Worm (Caenorhabditis elegans) whole organism, L1 larva: ENCODE measurements around the gene cyp-13A5.
A peak's percentile ranks its signal among the peaks of the same experiment; 100 is the strongest.

Experiments used
- C16A3.4 ChIP-seq: fragments of 150-350 bp; optimal IDR thresholded peaks from 2 replicates; lab custom pipeline; 2014; ENCODE audit warnings: missing biosample characterization, missing genetic modification characterization
- F16B12.6 ChIP-seq: fragments of 150-350 bp; optimal IDR thresholded peaks from 2 replicates; lab custom pipeline; 2014; ENCODE audit warnings: missing biosample characterization, missing genetic modification characterization
- aha-1 ChIP-seq: fragments of 150-350 bp; optimal IDR thresholded peaks from 2 replicates; lab custom pipeline; 2014; ENCODE audit warnings: missing biosample characterization, missing genetic modification characterization
- blmp-1 ChIP-seq: fragments of 150-350 bp; optimal IDR thresholded peaks from 2 replicates; lab custom pipeline; 2014; ENCODE audit warnings: missing biosample characterization, missing genetic modification characterization
- ceh-63 ChIP-seq: fragments of 200-800 bp; sonication (Bioruptor generic); optimal IDR thresholded peaks from 2 replicates; lab custom pipeline; 2018; ENCODE audit warnings: mild to moderate bottlenecking, missing genetic modification characterization, missing compliant biosample characterization
- ceh-82 ChIP-seq, 3 experiments: fragments of 150-350 bp in 1 of 3; sonication (generic microtip) in 2 of 3; optimal IDR thresholded peaks; 2 replicates each; lab custom pipeline; 2014 to 2017; ENCODE audit warnings: missing biosample characterization in 3 of 3, missing genetic modification characterization in 3 of 3
- ceh-88 ChIP-seq: fragments of 200-800 bp; sonication (Bioruptor generic); IDR thresholded peaks from 2 replicates; pipeline ENCODE4 v1.3.6; 2022; ENCODE audit warnings: missing genetic modification characterization, missing compliant biosample characterization
- ceh-90 ChIP-seq: sonication (generic microtip); optimal IDR thresholded peaks from 2 replicates; lab custom pipeline; 2016; ENCODE audit warnings: missing genetic modification characterization, missing compliant biosample characterization
- dpl-1 ChIP-seq, 3 experiments: fragments of 150-350 bp in 2 of 3; sonication (generic microtip) in 1 of 3; optimal IDR thresholded peaks; 2 replicates each; lab custom pipeline; 2014 to 2017; ENCODE audit warnings: missing biosample characterization in 3 of 3, missing genetic modification characterization in 3 of 3, missing genetic modification reagents in 3 of 3
- dsc-1 ChIP-seq: sonication (generic microtip); optimal IDR thresholded peaks from 2 replicates; lab custom pipeline; 2016; ENCODE audit warnings: mild to moderate bottlenecking, missing genetic modification characterization, missing compliant biosample characterization
- efl-3 ChIP-seq: fragments of 200-800 bp; sonication (Bioruptor generic); optimal IDR thresholded peaks from 2 replicates; lab custom pipeline; 2018; ENCODE audit warnings: mild to moderate bottlenecking, missing genetic modification characterization, missing compliant biosample characterization
- elt-2 ChIP-seq: sonication (generic microtip); optimal IDR thresholded peaks from 2 replicates; lab custom pipeline; 2016; ENCODE audit warnings: missing genetic modification characterization, mild to moderate bottlenecking, inconsistent platforms, missing compliant biosample characterization, missing genetic modification reagents
- elt-3 ChIP-seq, 6 experiments: fragments of 150-350 bp in 1 of 6; sonication (generic microtip); optimal IDR thresholded peaks; 2 replicates each; lab custom pipeline; 2017 to 2018; ENCODE audit warnings: missing biosample characterization in 6 of 6, missing genetic modification characterization in 6 of 6, inconsistent platforms in 1 of 6
- fkh-10 ChIP-seq: sonication (generic microtip); optimal IDR thresholded peaks from 2 replicates; lab custom pipeline; 2017; ENCODE audit warnings: missing biosample characterization, missing genetic modification reagents, missing genetic modification characterization
- grh-1 ChIP-seq: fragments of 200-800 bp; sonication (Bioruptor generic); IDR thresholded peaks from 2 replicates; pipeline ENCODE4 v1.3.6; 2022; ENCODE audit warnings: missing genetic modification reagents, missing genetic modification characterization, missing compliant biosample characterization
- hlh-17 ChIP-seq: fragments of 200-800 bp; sonication (Bioruptor generic); optimal IDR thresholded peaks from 2 replicates; lab custom pipeline; 2018; ENCODE audit warnings: missing genetic modification characterization, mild to moderate bottlenecking, missing compliant biosample characterization, moderate library complexity, borderline replicate concordance
- hlh-4 ChIP-seq: sonication (generic microtip); optimal IDR thresholded peaks from 2 replicates; lab custom pipeline; 2016; ENCODE audit warnings: mild to moderate bottlenecking, missing genetic modification characterization, missing compliant biosample characterization
- hpl-2 ChIP-seq: fragments of 150-350 bp; optimal IDR thresholded peaks from 2 replicates; lab custom pipeline; 2014; ENCODE audit warnings: missing biosample characterization, missing genetic modification reagents, missing genetic modification characterization
- isw-1 ChIP-seq: fragments of 200-800 bp; sonication (Bioruptor generic); IDR thresholded peaks from 2 replicates; pipeline ENCODE4 v1.3.6; 2022; ENCODE audit warnings: missing genetic modification characterization, missing compliant biosample characterization
- jun-1 ChIP-seq: fragments of 150-350 bp; optimal IDR thresholded peaks from 2 replicates; lab custom pipeline; 2014; ENCODE audit warnings: missing biosample characterization, missing genetic modification reagents, missing genetic modification characterization
- lin-13 ChIP-seq: fragments of 150-350 bp; optimal IDR thresholded peaks from 2 replicates; lab custom pipeline; 2014; ENCODE audit warnings: missing biosample characterization, missing genetic modification reagents, missing genetic modification characterization
- lin-14 ChIP-seq: fragments of 200-800 bp; sonication (Bioruptor generic); optimal IDR thresholded peaks from 2 replicates; lab custom pipeline; 2018; ENCODE audit warnings: mild to moderate bottlenecking, missing genetic modification characterization, moderate library complexity, missing compliant biosample characterization
- lin-15B ChIP-seq: fragments of 150-350 bp; sonication (generic microtip); optimal IDR thresholded peaks from 3 replicates; lab custom pipeline; 2014; ENCODE audit warnings: missing biosample characterization, missing genetic modification characterization
- lin-35 ChIP-seq, 2 experiments: fragments of 150-350 bp; optimal IDR thresholded peaks; 2 replicates each; lab custom pipeline; 2014; ENCODE audit warnings: missing biosample characterization in 2 of 2, missing genetic modification characterization in 2 of 2, missing genetic modification reagents in 2 of 2
- lin-39 ChIP-seq: fragments of 150-350 bp; optimal IDR thresholded peaks from 2 replicates; lab custom pipeline; 2014; ENCODE audit warnings: missing biosample characterization, missing genetic modification reagents, missing genetic modification characterization
- lsy-2 ChIP-seq, 2 experiments: fragments of 150-350 bp; optimal IDR thresholded peaks; 2 replicates each; lab custom pipeline; 2014; ENCODE audit warnings: missing biosample characterization in 2 of 2, missing genetic modification characterization in 2 of 2
- mdl-1 ChIP-seq, 2 experiments: fragments of 150-350 bp; optimal IDR thresholded peaks; 2 replicates each; lab custom pipeline; 2014 to 2017; ENCODE audit warnings: missing biosample characterization in 2 of 2, missing genetic modification characterization in 2 of 2, inconsistent platforms in 1 of 2
- mep-1 ChIP-seq: fragments of 150-350 bp; optimal IDR thresholded peaks from 2 replicates; lab custom pipeline; 2014; ENCODE audit warnings: missing biosample characterization, missing genetic modification characterization
- nhr-11 ChIP-seq: fragments of 150-350 bp; optimal IDR thresholded peaks from 2 replicates; lab custom pipeline; 2014; ENCODE audit warnings: missing biosample characterization, missing genetic modification characterization
- nhr-20 ChIP-seq: sonication (generic microtip); optimal IDR thresholded peaks from 2 replicates; lab custom pipeline; 2016; ENCODE audit warnings: mild to moderate bottlenecking, missing genetic modification characterization, missing compliant biosample characterization
- nhr-28 ChIP-seq: fragments of 150-350 bp; optimal IDR thresholded peaks from 2 replicates; lab custom pipeline; 2014; ENCODE audit warnings: missing biosample characterization, missing genetic modification characterization
- nhr-71 ChIP-seq: sonication (generic microtip); optimal IDR thresholded peaks from 2 replicates; lab custom pipeline; 2016; ENCODE audit warnings: mild to moderate bottlenecking, missing genetic modification characterization, moderate library complexity, missing compliant biosample characterization
- nhr-85 ChIP-seq: sonication (generic microtip); peaks from one replicate; lab custom pipeline; 2016; ENCODE audit warnings: missing genetic modification characterization, inconsistent platforms, missing compliant biosample characterization
- nhr-90 ChIP-seq: sonication (generic microtip); optimal IDR thresholded peaks from 2 replicates; lab custom pipeline; 2016; ENCODE audit warnings: mild to moderate bottlenecking, missing genetic modification characterization, missing compliant biosample characterization; ENCODE audit not compliant: poor library complexity
- pag-3 ChIP-seq: sonication (generic microtip); optimal IDR thresholded peaks from 2 replicates; lab custom pipeline; 2017; ENCODE audit warnings: missing genetic modification characterization, mild to moderate bottlenecking, missing compliant biosample characterization, antibody characterized with exemption, borderline replicate concordance; ENCODE audit not compliant: insufficient read depth
- pax-3 ChIP-seq: fragments of 200-800 bp; sonication (Bioruptor generic); optimal IDR thresholded peaks from 2 replicates; lab custom pipeline; 2018; ENCODE audit warnings: mild to moderate bottlenecking, missing genetic modification characterization, moderate library complexity, missing compliant biosample characterization
- snu-23 ChIP-seq: sonication (generic microtip); optimal IDR thresholded peaks from 2 replicates; lab custom pipeline; 2016; ENCODE audit warnings: missing genetic modification characterization, missing compliant biosample characterization
- sox-4 ChIP-seq: sonication (generic microtip); optimal IDR thresholded peaks from 2 replicates; lab custom pipeline; 2016; ENCODE audit warnings: missing genetic modification characterization, missing compliant biosample characterization
- sptf-1 ChIP-seq: fragments of 150-350 bp; optimal IDR thresholded peaks from 2 replicates; lab custom pipeline; 2014; ENCODE audit warnings: missing biosample characterization, missing genetic modification characterization
- swsn-7 ChIP-seq: sonication (generic microtip); optimal IDR thresholded peaks from 2 replicates; lab custom pipeline; 2016; ENCODE audit warnings: missing genetic modification characterization, missing compliant biosample characterization
- tbx-2 ChIP-seq: sonication (generic microtip); optimal IDR thresholded peaks from 2 replicates; lab custom pipeline; 2016; ENCODE audit warnings: missing genetic modification characterization, missing compliant biosample characterization
- tlp-1 ChIP-seq: fragments of 150-350 bp; optimal IDR thresholded peaks from 2 replicates; lab custom pipeline; 2014; ENCODE audit warnings: missing biosample characterization, missing genetic modification characterization
- unc-130 ChIP-seq: fragments of 150-350 bp; optimal IDR thresholded peaks from 2 replicates; lab custom pipeline; 2017; ENCODE audit warnings: missing biosample characterization, missing genetic modification characterization, inconsistent platforms
- unc-30 ChIP-seq: sonication (generic microtip); optimal IDR thresholded peaks from 2 replicates; lab custom pipeline; 2017; ENCODE audit warnings: missing biosample characterization, missing genetic modification characterization
- unc-62 ChIP-seq: fragments of 150-350 bp; optimal IDR thresholded peaks from 2 replicates; lab custom pipeline; 2014; ENCODE audit warnings: missing biosample characterization, missing genetic modification reagents, missing genetic modification characterization
- zip-4 ChIP-seq: fragments of 200-800 bp; sonication (Bioruptor generic); optimal IDR thresholded peaks from 2 replicates; lab custom pipeline; 2018; ENCODE audit warnings: mild to moderate bottlenecking, missing genetic modification characterization, moderate library complexity, missing compliant biosample characterization

cyp-13A5 gene

DNA sequence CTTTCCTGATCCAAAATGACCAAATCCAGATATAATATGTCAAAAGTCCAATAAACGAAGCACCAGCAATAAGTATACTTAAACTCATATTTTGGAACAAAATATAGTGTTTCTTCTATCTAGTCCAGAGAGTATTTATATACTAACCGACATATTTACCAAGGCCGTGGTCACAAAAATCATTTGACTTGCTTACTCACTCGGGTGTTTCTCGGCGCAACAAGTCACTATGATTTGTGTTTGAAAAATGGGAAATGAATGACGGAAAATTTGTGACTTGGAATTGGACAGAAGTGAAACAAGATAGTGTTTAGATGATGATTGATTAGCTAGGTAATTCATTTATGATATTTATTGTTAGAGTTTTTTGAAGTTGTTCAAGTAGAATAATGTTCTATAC, at the start of gene cyp-13A5:
TSS of gene cyp-13A5 (minus strand) at position 112 of the 400 bp plus-strand sequence.
- peak; percentile 0 for TF ChIP-seq C16A3.4 (tag; lab: Kevin White, UChicago)
- TF ChIP-seq hlh-4, result no peak
- no peak for TF ChIP-seq lin-15B (tag; lab: Kevin White, UChicago)
- peak; percentile 34 for TF ChIP-seq elt-2 (tag; lab: Kevin White, UChicago)
- no peak for TF ChIP-seq tlp-1
- no peak for TF ChIP-seq pag-3
- TF ChIP-seq nhr-20 (tag; lab: Kevin White, UChicago), result peak; percentile 89
- peak in 1 of 2 experiments; percentile 5 for TF ChIP-seq mdl-1 (tag; optimal IDR thresholded peaks at IDR 0.05; lab: Kevin White, UChicago)
- peak in 4 of 6 experiments; percentile 23 to 78 (median 41) for TF ChIP-seq elt-3 (tag; optimal IDR thresholded peaks at IDR 0.05; lab: Kevin White, UChicago)
- no peak for TF ChIP-seq ceh-82 (tag; optimal IDR thresholded peaks at IDR 0.05; lab: Kevin White, UChicago)
- no peak for TF ChIP-seq jun-1 (tag; lab: Kevin White, UChicago)
- no peak for TF ChIP-seq nhr-28 (tag; lab: Kevin White, UChicago)
- TF ChIP-seq hpl-2 (GFP tag; lab: Kevin White, UChicago), result no peak
- peak; percentile 80 for TF ChIP-seq lin-14 (GFP tag; lab: Kevin White, UChicago)
- TF ChIP-seq hlh-17, result no peak
- no peak for TF ChIP-seq isw-1 (GFP tag; lab: Robert Waterston, UW)
- no peak for TF ChIP-seq grh-1 (GFP tag; lab: Robert Waterston, UW)
- peak; percentile 47 for TF ChIP-seq nhr-71
- peak in 1 of 2 experiments; percentile 41 for TF ChIP-seq lin-35 (GFP tag; optimal IDR thresholded peaks at IDR 0.05; lab: Kevin White, UChicago)
- peak; percentile 71 for TF ChIP-seq blmp-1 (tag; lab: Kevin White, UChicago)
- TF ChIP-seq sptf-1 (tag; lab: Kevin White, UChicago), result no peak
- no peak for TF ChIP-seq mep-1
- peak; percentile 11 for TF ChIP-seq tbx-2
- TF ChIP-seq nhr-85 (tag; lab: Kevin White, UChicago), result peak; percentile 88
- TF ChIP-seq snu-23 (GFP tag; lab: Kevin White, UChicago), result peak; percentile 56
- no peak for TF ChIP-seq fkh-10
- TF ChIP-seq nhr-90 (tag; lab: Kevin White, UChicago), result peak; percentile 27

DNA sequence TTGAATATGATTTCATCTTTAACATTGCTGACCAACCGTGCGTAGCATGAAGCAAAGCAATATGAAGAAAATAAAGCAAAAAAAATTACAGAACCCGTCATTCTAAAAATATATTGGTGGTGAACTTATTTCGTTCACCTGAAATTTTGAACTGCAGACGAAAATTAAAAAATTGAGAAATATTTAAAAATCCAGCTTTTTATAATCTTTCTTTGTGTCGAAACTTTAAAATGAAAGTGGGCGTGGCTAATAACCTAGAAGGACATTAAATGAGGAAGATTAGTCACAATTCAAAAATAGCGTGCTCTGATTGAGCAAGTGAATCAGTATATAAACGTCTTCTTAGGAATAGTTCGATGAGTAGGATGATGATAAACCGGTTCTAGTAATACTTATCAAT, 49.3 kb upstream of the cyp-13A5 start, which contains the start of gene old-2:
TSS of gene old-2 (minus strand) at position 101 of the 400 bp plus-strand sequence.
- no peak for TF ChIP-seq elt-2 (tag; lab: Kevin White, UChicago)
- TF ChIP-seq ceh-82 (tag; optimal IDR thresholded peaks at IDR 0.05; lab: Kevin White, UChicago), result no peak
- no peak for TF ChIP-seq ceh-88
- TF ChIP-seq swsn-7 (tag; lab: Kevin White, UChicago), result no peak
- TF ChIP-seq dsc-1 (tag; lab: Kevin White, UChicago), result no peak
- TF ChIP-seq zip-4 (GFP tag; lab: Kevin White, UChicago), result no peak
- TF ChIP-seq pax-3 (tag; lab: Kevin White, UChicago), result no peak
- no peak for TF ChIP-seq dpl-1 (GFP tag; optimal IDR thresholded peaks at IDR 0.05; lab: Kevin White, UChicago)
- no peak for TF ChIP-seq aha-1
- no peak for TF ChIP-seq ceh-90 (tag; lab: Kevin White, UChicago)

ce11 chrII:9845239-9845638, 45.1 kb upstream of the cyp-13A5 start, which contains the start of gene chil-9:
chil-9 (minus strand) TSS chrII:9845339.
- TF ChIP-seq nhr-11, result no peak
- TF ChIP-seq F16B12.6 (tag; lab: Kevin White, UChicago), result no peak
- TF ChIP-seq unc-30 (tag; lab: Kevin White, UChicago), result no peak
- no peak for TF ChIP-seq mdl-1 (tag; optimal IDR thresholded peaks at IDR 0.05; lab: Kevin White, UChicago)
- no peak for TF ChIP-seq nhr-28 (tag; lab: Kevin White, UChicago)
- TF ChIP-seq isw-1 (GFP tag; lab: Robert Waterston, UW), result no peak
- TF ChIP-seq nhr-85 (tag; lab: Kevin White, UChicago), result no peak
- TF ChIP-seq lin-35 (GFP tag; optimal IDR thresholded peaks at IDR 0.05; lab: Kevin White, UChicago), result no peak
- TF ChIP-seq hlh-17, result no peak
- no peak for TF ChIP-seq sox-4 (tag; lab: Kevin White, UChicago)
- TF ChIP-seq nhr-90 (tag; lab: Kevin White, UChicago), result no peak
- no peak for TF ChIP-seq snu-23 (GFP tag; lab: Kevin White, UChicago)
- no peak for TF ChIP-seq lin-39 (tag; lab: Kevin White, UChicago)
- TF ChIP-seq tlp-1, result no peak
- no peak for TF ChIP-seq unc-62
- TF ChIP-seq lsy-2 (tag; optimal IDR thresholded peaks at IDR 0.05; lab: Kevin White, UChicago), result no peak
- TF ChIP-seq efl-3, result no peak
- no peak for TF ChIP-seq lin-13 (GFP tag; lab: Kevin White, UChicago)
- no peak for TF ChIP-seq unc-130 (tag; lab: Kevin White, UChicago)
- TF ChIP-seq ceh-63, result no peak
